Worm (Caenorhabditis elegans) whole organism, L1 larva: Measurements from ENCODE around the gene abi-1.
A peak's percentile ranks its signal among the peaks of the same experiment; 100 is the strongest.

Experiments used
- F16B12.6 ChIP-seq: fragments of 150-350 bp; optimal IDR thresholded peaks from 2 replicates; lab custom pipeline; 2014; ENCODE audit warnings: missing biosample characterization, missing genetic modification characterization
- aha-1 ChIP-seq: fragments of 150-350 bp; optimal IDR thresholded peaks from 2 replicates; lab custom pipeline; 2014; ENCODE audit warnings: missing biosample characterization, missing genetic modification characterization
- alr-1 ChIP-seq: fragments of 200-800 bp; sonication (Bioruptor generic); optimal IDR thresholded peaks from 2 replicates; lab custom pipeline; 2018; ENCODE audit warnings: borderline replicate concordance, mild to moderate bottlenecking, missing genetic modification characterization, missing compliant biosample characterization
- aly-2 ChIP-seq: fragments of 150-350 bp; optimal IDR thresholded peaks from 2 replicates; lab custom pipeline; 2014; ENCODE audit warnings: missing biosample characterization, missing genetic modification characterization
- ama-1 ChIP-seq: fragments of 150-350 bp; optimal IDR thresholded peaks from 2 replicates; lab custom pipeline; 2014
- blmp-1 ChIP-seq: fragments of 150-350 bp; optimal IDR thresholded peaks from 2 replicates; lab custom pipeline; 2014; ENCODE audit warnings: missing biosample characterization, missing genetic modification characterization
- ceh-63 ChIP-seq: fragments of 200-800 bp; sonication (Bioruptor generic); optimal IDR thresholded peaks from 2 replicates; lab custom pipeline; 2018; ENCODE audit warnings: mild to moderate bottlenecking, missing genetic modification characterization, missing compliant biosample characterization
- ceh-90 ChIP-seq: sonication (generic microtip); optimal IDR thresholded peaks from 2 replicates; lab custom pipeline; 2016; ENCODE audit warnings: missing genetic modification characterization, missing compliant biosample characterization
- dpl-1 ChIP-seq, 3 experiments: fragments of 150-350 bp in 2 of 3; sonication (generic microtip) in 1 of 3; optimal IDR thresholded peaks; 2 replicates each; lab custom pipeline; 2014 to 2017; ENCODE audit warnings: missing biosample characterization in 3 of 3, missing genetic modification characterization in 3 of 3, missing genetic modification reagents in 3 of 3
- dsc-1 ChIP-seq: sonication (generic microtip); optimal IDR thresholded peaks from 2 replicates; lab custom pipeline; 2016; ENCODE audit warnings: mild to moderate bottlenecking, missing genetic modification characterization, missing compliant biosample characterization
- efl-3 ChIP-seq: fragments of 200-800 bp; sonication (Bioruptor generic); optimal IDR thresholded peaks from 2 replicates; lab custom pipeline; 2018; ENCODE audit warnings: mild to moderate bottlenecking, missing genetic modification characterization, missing compliant biosample characterization
- egl-27 ChIP-seq, 2 experiments: fragments of 150-350 bp in 1 of 2; sonication (generic microtip); optimal IDR thresholded peaks; 3 replicates each; lab custom pipeline; 2017 to 2018; ENCODE audit warnings: missing biosample characterization in 2 of 2, missing genetic modification characterization in 2 of 2, missing genetic modification reagents in 2 of 2
- ets-5 ChIP-seq: fragments of 200-800 bp; sonication (Bioruptor generic); IDR thresholded peaks from 2 replicates; pipeline ENCODE4 v1.3.6; 2022; ENCODE audit warnings: missing genetic modification characterization, missing compliant biosample characterization
- fkh-10 ChIP-seq: sonication (generic microtip); optimal IDR thresholded peaks from 2 replicates; lab custom pipeline; 2017; ENCODE audit warnings: missing biosample characterization, missing genetic modification reagents, missing genetic modification characterization
- fkh-8 ChIP-seq: sonication (generic microtip); optimal IDR thresholded peaks from 2 replicates; lab custom pipeline; 2016; ENCODE audit warnings: mild to moderate bottlenecking, missing genetic modification characterization, missing compliant biosample characterization
- fos-1 ChIP-seq: fragments of 150-350 bp; optimal IDR thresholded peaks from 2 replicates; lab custom pipeline; 2014; ENCODE audit warnings: missing biosample characterization, missing genetic modification characterization
- grh-1 ChIP-seq: fragments of 200-800 bp; sonication (Bioruptor generic); IDR thresholded peaks from 2 replicates; pipeline ENCODE4 v1.3.6; 2022; ENCODE audit warnings: missing genetic modification reagents, missing genetic modification characterization, missing compliant biosample characterization
- hpl-2 ChIP-seq: fragments of 150-350 bp; optimal IDR thresholded peaks from 2 replicates; lab custom pipeline; 2014; ENCODE audit warnings: missing biosample characterization, missing genetic modification reagents, missing genetic modification characterization
- irx-1 ChIP-seq: sonication (generic microtip); optimal IDR thresholded peaks from 2 replicates; lab custom pipeline; 2016; ENCODE audit warnings: missing genetic modification characterization, missing compliant biosample characterization
- isw-1 ChIP-seq: fragments of 200-800 bp; sonication (Bioruptor generic); IDR thresholded peaks from 2 replicates; pipeline ENCODE4 v1.3.6; 2022; ENCODE audit warnings: missing genetic modification characterization, missing compliant biosample characterization
- jun-1 ChIP-seq: fragments of 150-350 bp; optimal IDR thresholded peaks from 2 replicates; lab custom pipeline; 2014; ENCODE audit warnings: missing biosample characterization, missing genetic modification reagents, missing genetic modification characterization
- lin-14 ChIP-seq: fragments of 200-800 bp; sonication (Bioruptor generic); optimal IDR thresholded peaks from 2 replicates; lab custom pipeline; 2018; ENCODE audit warnings: mild to moderate bottlenecking, missing genetic modification characterization, moderate library complexity, missing compliant biosample characterization
- lin-35 ChIP-seq, 2 experiments: fragments of 150-350 bp; optimal IDR thresholded peaks; 2 replicates each; lab custom pipeline; 2014; ENCODE audit warnings: missing biosample characterization in 2 of 2, missing genetic modification characterization in 2 of 2, missing genetic modification reagents in 2 of 2
- lin-39 ChIP-seq: fragments of 150-350 bp; optimal IDR thresholded peaks from 2 replicates; lab custom pipeline; 2014; ENCODE audit warnings: missing biosample characterization, missing genetic modification reagents, missing genetic modification characterization
- lir-3 ChIP-seq: sonication (generic microtip); optimal IDR thresholded peaks from 2 replicates; lab custom pipeline; 2016; ENCODE audit warnings: mild to moderate bottlenecking, missing genetic modification characterization, moderate library complexity, missing compliant biosample characterization; ENCODE audit not compliant: poor library complexity
- lsy-2 ChIP-seq, 2 experiments: fragments of 150-350 bp; optimal IDR thresholded peaks; 2 replicates each; lab custom pipeline; 2014; ENCODE audit warnings: missing biosample characterization in 2 of 2, missing genetic modification characterization in 2 of 2
- mdl-1 ChIP-seq, 2 experiments: fragments of 150-350 bp; optimal IDR thresholded peaks; 2 replicates each; lab custom pipeline; 2014 to 2017; ENCODE audit warnings: missing biosample characterization in 2 of 2, missing genetic modification characterization in 2 of 2, inconsistent platforms in 1 of 2
- mep-1 ChIP-seq: fragments of 150-350 bp; optimal IDR thresholded peaks from 2 replicates; lab custom pipeline; 2014; ENCODE audit warnings: missing biosample characterization, missing genetic modification characterization
- nhr-11 ChIP-seq: fragments of 150-350 bp; optimal IDR thresholded peaks from 2 replicates; lab custom pipeline; 2014; ENCODE audit warnings: missing biosample characterization, missing genetic modification characterization
- nhr-12 ChIP-seq: sonication (generic microtip); optimal IDR thresholded peaks from 2 replicates; lab custom pipeline; 2017; ENCODE audit warnings: missing biosample characterization, missing genetic modification characterization
- nhr-19 ChIP-seq: fragments of 200-800 bp; sonication (Bioruptor generic); conservative IDR thresholded peaks from 2 replicates; pipeline ENCODE4 v1.3.6; 2022; ENCODE audit warnings: missing genetic modification characterization, missing compliant biosample characterization
- nhr-237 ChIP-seq: fragments of 150-350 bp; optimal IDR thresholded peaks from 2 replicates; lab custom pipeline; 2014; ENCODE audit warnings: missing biosample characterization, missing genetic modification characterization
- nhr-47 ChIP-seq: sonication (generic microtip); optimal IDR thresholded peaks from 2 replicates; lab custom pipeline; 2016; ENCODE audit warnings: mild to moderate bottlenecking, missing genetic modification characterization, moderate library complexity, missing compliant biosample characterization
- nhr-71 ChIP-seq: sonication (generic microtip); optimal IDR thresholded peaks from 2 replicates; lab custom pipeline; 2016; ENCODE audit warnings: mild to moderate bottlenecking, missing genetic modification characterization, moderate library complexity, missing compliant biosample characterization
- nhr-77 ChIP-seq: fragments of 150-350 bp; optimal IDR thresholded peaks from 2 replicates; lab custom pipeline; 2014; ENCODE audit warnings: missing biosample characterization, missing genetic modification characterization
- nhr-84 ChIP-seq: sonication (generic microtip); optimal IDR thresholded peaks from 2 replicates; lab custom pipeline; 2017; ENCODE audit warnings: missing biosample characterization, missing genetic modification characterization
- nhr-90 ChIP-seq: sonication (generic microtip); optimal IDR thresholded peaks from 2 replicates; lab custom pipeline; 2016; ENCODE audit warnings: mild to moderate bottlenecking, missing genetic modification characterization, missing compliant biosample characterization; ENCODE audit not compliant: poor library complexity
- pqm-1 ChIP-seq: sonication (generic microtip); optimal IDR thresholded peaks from 3 replicates; lab custom pipeline; 2017; ENCODE audit warnings: missing biosample characterization, missing genetic modification characterization
- skn-1 ChIP-seq: fragments of 150-350 bp; optimal IDR thresholded peaks from 2 replicates; lab custom pipeline; 2014; ENCODE audit warnings: missing biosample characterization, missing genetic modification characterization
- snu-23 ChIP-seq: sonication (generic microtip); optimal IDR thresholded peaks from 2 replicates; lab custom pipeline; 2016; ENCODE audit warnings: missing genetic modification characterization, missing compliant biosample characterization
- sox-4 ChIP-seq: sonication (generic microtip); optimal IDR thresholded peaks from 2 replicates; lab custom pipeline; 2016; ENCODE audit warnings: missing genetic modification characterization, missing compliant biosample characterization
- sptf-1 ChIP-seq: fragments of 150-350 bp; optimal IDR thresholded peaks from 2 replicates; lab custom pipeline; 2014; ENCODE audit warnings: missing biosample characterization, missing genetic modification characterization
- sup-37 ChIP-seq: fragments of 200-800 bp; sonication (Bioruptor generic); optimal IDR thresholded peaks from 2 replicates; lab custom pipeline; 2018; ENCODE audit warnings: mild to moderate bottlenecking, missing genetic modification characterization, missing compliant biosample characterization
- swsn-7 ChIP-seq: sonication (generic microtip); optimal IDR thresholded peaks from 2 replicates; lab custom pipeline; 2016; ENCODE audit warnings: missing genetic modification characterization, missing compliant biosample characterization
- tlp-1 ChIP-seq: fragments of 150-350 bp; optimal IDR thresholded peaks from 2 replicates; lab custom pipeline; 2014; ENCODE audit warnings: missing biosample characterization, missing genetic modification characterization
- unc-130 ChIP-seq: fragments of 150-350 bp; optimal IDR thresholded peaks from 2 replicates; lab custom pipeline; 2017; ENCODE audit warnings: missing biosample characterization, missing genetic modification characterization, inconsistent platforms
- unc-30 ChIP-seq: sonication (generic microtip); optimal IDR thresholded peaks from 2 replicates; lab custom pipeline; 2017; ENCODE audit warnings: missing biosample characterization, missing genetic modification characterization
- vab-15 ChIP-seq: sonication (generic microtip); optimal IDR thresholded peaks from 2 replicates; lab custom pipeline; 2017; ENCODE audit warnings: missing genotype, mild to moderate bottlenecking, missing genetic modification characterization, missing compliant biosample characterization
- xbp-1 ChIP-seq: sonication (generic microtip); optimal IDR thresholded peaks from 2 replicates; lab custom pipeline; 2016; ENCODE audit warnings: missing genetic modification characterization, missing compliant biosample characterization
- zip-4 ChIP-seq: fragments of 200-800 bp; sonication (Bioruptor generic); optimal IDR thresholded peaks from 2 replicates; lab custom pipeline; 2018; ENCODE audit warnings: mild to moderate bottlenecking, missing genetic modification characterization, moderate library complexity, missing compliant biosample characterization
- ztf-4 ChIP-seq: fragments of 150-350 bp; optimal IDR thresholded peaks from 2 replicates; lab custom pipeline; 2014; ENCODE audit warnings: missing biosample characterization, missing genetic modification characterization

Gene abi-1

DNA sequence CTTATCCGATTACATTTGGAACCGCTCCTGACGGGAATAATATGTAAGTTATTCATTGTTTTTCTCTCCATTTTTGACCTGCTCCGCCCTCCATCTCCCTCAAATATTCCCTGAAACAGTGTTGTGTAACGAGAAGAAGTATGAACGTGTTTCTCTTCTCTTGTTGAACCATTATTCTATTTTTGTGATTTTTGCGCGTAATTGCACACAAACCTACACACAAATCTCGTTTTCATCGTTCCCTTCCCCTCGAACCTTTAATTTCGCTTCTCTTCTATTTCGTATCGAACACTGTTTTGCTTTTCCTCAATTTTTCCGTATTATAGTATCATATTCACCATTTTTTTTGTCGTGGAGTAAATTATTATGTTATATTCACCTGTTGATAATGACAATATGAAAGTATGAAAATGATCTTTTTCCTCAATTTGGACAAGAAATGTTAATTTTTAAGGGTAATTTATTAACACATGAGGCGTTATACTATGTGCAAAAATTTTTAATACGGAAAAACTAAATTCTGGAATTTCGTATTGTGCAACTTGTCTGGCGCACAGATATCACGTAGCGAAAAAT, 24.7 kb upstream of the abi-1 start:
- TF ChIP-seq nhr-47 (tag; lab: Kevin White, UChicago) (no peak), nhr-19 (GFP tag; lab: Robert Waterston, UW) (no peak), lsy-2 (tag; optimal IDR thresholded peaks at IDR 0.05; lab: Kevin White, UChicago) (no peak)
- TF ChIP-seq, all 84 proteins: peak for 0

DNA sequence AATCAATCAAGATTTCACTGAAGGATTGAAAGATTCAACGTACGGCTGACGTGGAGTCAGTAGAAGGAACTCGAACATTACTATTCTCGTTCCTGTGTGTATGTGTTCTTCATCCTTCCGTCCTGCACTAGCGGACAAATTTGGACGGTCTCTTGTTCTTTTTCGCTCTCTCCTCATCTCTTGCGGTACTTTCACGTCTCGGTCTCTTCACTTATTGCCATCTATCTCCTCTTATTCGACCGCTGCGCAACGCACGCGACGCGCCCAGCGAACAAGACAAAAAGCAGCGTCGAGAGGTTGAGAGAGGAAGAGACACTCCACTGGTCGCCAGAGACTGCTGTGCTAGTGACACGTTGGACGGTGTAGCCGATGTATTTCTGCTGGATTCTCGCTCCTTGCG, 22.9 kb upstream of the abi-1 start:
- TF ChIP-seq nhr-71 (tag; lab: Kevin White, UChicago), result peak; percentile 58
- TF ChIP-seq zip-4, result no peak
- TF ChIP-seq mep-1 (tag; lab: Kevin White, UChicago), result peak; percentile 74
- no peak for TF ChIP-seq F16B12.6 (tag; lab: Kevin White, UChicago)
- TF ChIP-seq unc-130 (tag; lab: Kevin White, UChicago), result no peak
- no peak for TF ChIP-seq nhr-90
- TF ChIP-seq efl-3, result no peak
- no peak for TF ChIP-seq sptf-1 (tag; lab: Kevin White, UChicago)
- no peak for TF ChIP-seq nhr-11 (tag; lab: Kevin White, UChicago)
- TF ChIP-seq lin-14 (GFP tag; lab: Kevin White, UChicago), result peak; percentile 90
- TF ChIP-seq fkh-10 (GFP tag; lab: Kevin White, UChicago), result peak; percentile 10
- peak; percentile 67 for TF ChIP-seq snu-23
- peak; percentile 18 for TF ChIP-seq jun-1
- no peak for TF ChIP-seq unc-30 (tag; lab: Kevin White, UChicago)
- TF ChIP-seq pqm-1 (tag; lab: Kevin White, UChicago), result no peak
- no peak for TF ChIP-seq lir-3 (tag; lab: Kevin White, UChicago)
- peak; percentile 28 for TF ChIP-seq fos-1 (tag; lab: Kevin White, UChicago)
- no peak for TF ChIP-seq aha-1 (tag; lab: Kevin White, UChicago)
- TF ChIP-seq lin-35 (GFP tag; optimal IDR thresholded peaks at IDR 0.05; lab: Kevin White, UChicago), result peak; percentile 55 to 64
- peak; percentile 56 for TF ChIP-seq swsn-7 (tag; lab: Kevin White, UChicago)
- peak; percentile 40 for TF ChIP-seq nhr-47 (tag; lab: Kevin White, UChicago)
- no peak for TF ChIP-seq irx-1 (tag; lab: Kevin White, UChicago)
- TF ChIP-seq ztf-4, result no peak
- TF ChIP-seq nhr-237 (tag; lab: Kevin White, UChicago), result no peak
- TF ChIP-seq nhr-19 (GFP tag; lab: Robert Waterston, UW), result no peak
- TF ChIP-seq ets-5 (GFP tag; lab: Robert Waterston, UW), result no peak
- no peak for TF ChIP-seq alr-1
- no peak for TF ChIP-seq vab-15 (tag; lab: Kevin White, UChicago)
- TF ChIP-seq dsc-1 (tag; lab: Kevin White, UChicago), result peak; percentile 30
- TF ChIP-seq skn-1 (tag; lab: Kevin White, UChicago), result peak; percentile 54
- TF ChIP-seq fkh-8, result peak; percentile 49
- TF ChIP-seq nhr-12 (tag; lab: Kevin White, UChicago), result no peak
- TF ChIP-seq ama-1 (lab: Kevin White, UChicago), result no peak
- TF ChIP-seq lin-39 (tag; lab: Kevin White, UChicago), result no peak
- no peak for TF ChIP-seq hpl-2 (GFP tag; lab: Kevin White, UChicago)
- no peak for TF ChIP-seq sox-4
- no peak for TF ChIP-seq aly-2 (tag; lab: Kevin White, UChicago)
- peak; percentile 39; the same call in 1 of the 2 replicates for TF ChIP-seq isw-1 (GFP tag; lab: Robert Waterston, UW)
- TF ChIP-seq xbp-1 (tag; lab: Kevin White, UChicago), result peak; percentile 36
- peak; percentile 52 for TF ChIP-seq blmp-1
- no peak for TF ChIP-seq sup-37 (GFP tag; lab: Kevin White, UChicago)
- no peak for TF ChIP-seq ceh-63
- peak; percentile 43 for TF ChIP-seq nhr-77 (tag; lab: Kevin White, UChicago)
- no peak for TF ChIP-seq grh-1 (GFP tag; lab: Robert Waterston, UW)
- TF ChIP-seq egl-27 (tag; optimal IDR thresholded peaks at IDR 0.05; lab: Kevin White, UChicago), result no peak
- TF ChIP-seq mdl-1 (tag; optimal IDR thresholded peaks at IDR 0.05; lab: Kevin White, UChicago), result peak in 1 of 2 experiments; percentile 62
- TF ChIP-seq nhr-84 (tag; lab: Kevin White, UChicago), result no peak
- TF ChIP-seq ceh-90 (tag; lab: Kevin White, UChicago), result no peak
- TF ChIP-seq lsy-2 (tag; optimal IDR thresholded peaks at IDR 0.05; lab: Kevin White, UChicago), result peak; percentile 50 to 84
- no peak for TF ChIP-seq tlp-1 (tag; lab: Kevin White, UChicago)
- peak in 2 of 3 experiments; percentile 49 to 62 for TF ChIP-seq dpl-1 (GFP tag; optimal IDR thresholded peaks at IDR 0.05; lab: Kevin White, UChicago)
